Worm (Caenorhabditis elegans): Measurements from ENCODE around the gene irld-7.

irld-7 gene

ce11 chrIV:6590029-6590428 lies at the start of gene irld-7, which contains the start of gene lec-11:
Gene irld-7 (plus strand): TSS chrIV:6590360.
Gene lec-11 (minus strand): TSS chrIV:6590154.
- TF ChIP-seq unc-62 (GFP tag; optimal IDR thresholded peaks at IDR 0.05): no peak

ce11 chrIV:6541435-6541834 lies 48.7 kb upstream of the irld-7 start, which contains the start of gene C01G5.25:
Gene C01G5.25 (plus strand): TSS chrIV:6541684.
- TF ChIP-seq unc-62 (GFP tag; optimal IDR thresholded peaks at IDR 0.05): no peak

- TF ChIP-seq unc-62 (GFP tag; optimal IDR thresholded peaks at IDR 0.05): no peak
Observed at ce11 chrIV:6542962-6543361, 47.2 kb upstream of the irld-7 start.

ce11 chrIV:6547397-6547796 lies 42.8 kb upstream of the irld-7 start:
- TF ChIP-seq unc-62 (GFP tag; optimal IDR thresholded peaks at IDR 0.05): no peak

ce11 chrIV:6548609-6549008 lies 41.6 kb upstream of the irld-7 start, which contains the start of gene fan-1:
Gene fan-1 (plus strand): TSS chrIV:6548686.
- TF ChIP-seq unc-62 (GFP tag; optimal IDR thresholded peaks at IDR 0.05): no peak

ce11 chrIV:6552036-6552435 lies 38.1 kb upstream of the irld-7 start:
- TF ChIP-seq unc-62 (GFP tag; optimal IDR thresholded peaks at IDR 0.05): no peak

ce11 chrIV:6554865-6555264 lies 35.3 kb upstream of the irld-7 start:
- no peak for TF ChIP-seq unc-62 (GFP tag; optimal IDR thresholded peaks at IDR 0.05)

ce11 chrIV:6555388-6556330 lies 34.5 kb upstream of the irld-7 start, which contains the start of gene paqr-1:
Gene paqr-1 (minus strand): TSS chrIV:6555438.
- no peak for TF ChIP-seq unc-62 (GFP tag; optimal IDR thresholded peaks at IDR 0.05)

- no peak for TF ChIP-seq unc-62 (GFP tag; optimal IDR thresholded peaks at IDR 0.05)
Observed at ce11 chrIV:6556624-6557368, 33.4 kb upstream of the irld-7 start, which contains the start of gene try-3. Gene try-3 (plus strand): TSS chrIV:6557155.

- no peak for TF ChIP-seq unc-62 (GFP tag; optimal IDR thresholded peaks at IDR 0.05)
Observed at ce11 chrIV:6560434-6560833, 29.7 kb upstream of the irld-7 start, which contains the start of gene best-9. Gene best-9 (plus strand): TSS chrIV:6560734.

- TF ChIP-seq unc-62 (GFP tag; optimal IDR thresholded peaks at IDR 0.05): no peak
Observed at ce11 chrIV:6562039-6562438, 28.1 kb upstream of the irld-7 start.

- TF ChIP-seq unc-62 (GFP tag; optimal IDR thresholded peaks at IDR 0.05): no peak
Observed at ce11 chrIV:6565605-6566004, 24.6 kb upstream of the irld-7 start.

- no peak for TF ChIP-seq unc-62 (GFP tag; optimal IDR thresholded peaks at IDR 0.05)
Observed at ce11 chrIV:6572238-6572637, 17.9 kb upstream of the irld-7 start, which contains the start of gene bicd-1. Gene bicd-1 (minus strand): TSS chrIV:6572338.

- TF ChIP-seq unc-62 (GFP tag; optimal IDR thresholded peaks at IDR 0.05): no peak
Observed at ce11 chrIV:6572655-6573054, 17.5 kb upstream of the irld-7 start.

ce11 chrIV:6574343-6574742 lies 15.8 kb upstream of the irld-7 start:
- TF ChIP-seq unc-62 (GFP tag; optimal IDR thresholded peaks at IDR 0.05): no peak
